Worm (Caenorhabditis elegans): ENCODE results near the gene srbc-56.

srbc-56 gene

DNA sequence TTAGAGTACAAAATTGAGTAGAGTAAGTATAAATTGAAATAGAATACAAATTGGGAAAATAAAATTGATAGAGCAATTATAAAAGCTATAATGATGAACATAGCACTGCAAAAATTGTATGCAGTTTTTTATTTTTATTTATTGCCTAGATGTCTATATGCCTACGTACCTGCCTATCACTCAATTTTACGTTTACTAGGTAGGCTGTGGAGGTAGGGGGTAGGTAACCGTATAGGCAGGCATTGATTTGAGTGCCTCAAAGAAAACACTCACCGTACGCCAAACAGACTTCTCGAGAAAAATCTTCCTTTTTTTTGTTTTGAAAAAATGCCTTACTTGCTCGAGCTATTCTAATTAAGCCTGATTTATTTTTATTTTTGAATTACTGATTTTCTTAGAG, at the start of gene srbc-56:
TSS of gene srbc-56 (minus strand) at position 101 of the 400 bp plus-strand sequence.
- TF ChIP-seq D1046.2 (GFP tag; IDR thresholded peaks at IDR 0.05) = no peak
- no peak for TF ChIP-seq lin-29 (GFP tag; IDR thresholded peaks at IDR 0.05)
- no peak for TF ChIP-seq ceh-62 (tag; optimal IDR thresholded peaks at IDR 0.05)
- no peak for TF ChIP-seq zfp-2 (tag; optimal IDR thresholded peaks at IDR 0.05)
- no peak for TF ChIP-seq unc-62 (GFP tag; optimal IDR thresholded peaks at IDR 0.05 in 1 of 2)
- no peak for TF ChIP-seq unc-62 (tag; optimal IDR thresholded peaks at IDR 0.05)
- no peak for TF ChIP-seq cey-2 (tag; optimal IDR thresholded peaks at IDR 0.05; ENCODE audit: borderline replicate concordance, insufficient read depth)
- TF ChIP-seq duxl-1 (tag; optimal IDR thresholded peaks at IDR 0.05; ENCODE audit: poor library complexity) = no peak
- TF ChIP-seq nhr-41 (GFP tag; IDR thresholded peaks at IDR 0.05) = no peak
- no peak for TF ChIP-seq ceh-32 (tag; optimal IDR thresholded peaks at IDR 0.05; ENCODE audit: poor library complexity)

DNA sequence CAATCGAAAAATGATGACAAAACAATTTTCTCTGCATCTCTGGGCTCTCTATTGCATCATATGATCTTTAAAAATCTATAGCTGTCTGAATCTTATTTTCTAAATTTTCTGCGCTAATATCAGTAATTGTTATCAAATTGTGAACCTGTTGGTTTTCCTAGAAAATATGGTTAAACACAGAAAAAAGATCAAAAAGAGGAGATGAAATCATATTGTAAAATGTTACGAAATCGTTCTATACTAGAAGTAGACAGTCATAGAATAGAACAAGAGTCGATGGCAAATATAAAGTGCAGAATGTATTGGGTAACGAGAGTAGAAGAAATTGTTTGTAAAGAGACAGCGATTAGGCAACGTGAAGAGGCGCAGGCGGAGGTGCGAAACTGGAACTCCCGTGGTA, 49.2 kb upstream of the srbc-56 start:
- peak; percentile 82 for TF ChIP-seq cey-2 (tag; optimal IDR thresholded peaks at IDR 0.05; ENCODE audit: borderline replicate concordance, insufficient read depth)
- TF ChIP-seq T20F7.1 (GFP tag; optimal IDR thresholded peaks at IDR 0.05) = peak; percentile 20
- no peak for TF ChIP-seq lin-38 (GFP tag; IDR thresholded peaks at IDR 0.05)
- TF ChIP-seq nhr-111 (GFP tag; optimal IDR thresholded peaks at IDR 0.05) = no peak
- TF ChIP-seq hif-1 (tag; optimal IDR thresholded peaks at IDR 0.05) = peak in 1 of 2 experiments; percentile 37
- peak; percentile 95 for TF ChIP-seq nhr-28 (tag; optimal IDR thresholded peaks at IDR 0.05)
- peak; percentile 17 for TF ChIP-seq pqm-1 (tag; optimal IDR thresholded peaks at IDR 0.05)
- peak; percentile 95 for TF ChIP-seq ztf-7 (tag; optimal IDR thresholded peaks at IDR 0.05)
- TF ChIP-seq lsy-2 (tag; optimal IDR thresholded peaks at IDR 0.05) = peak; percentile 51 to 60
- TF ChIP-seq hlh-11 (tag; optimal IDR thresholded peaks at IDR 0.05) = peak; percentile 78
- TF ChIP-seq lin-1 (GFP tag; IDR thresholded peaks at IDR 0.05) = 0 out of 2 replicates have a peak, but pooled peaks have one; percentile 12
- TF ChIP-seq mep-1 (tag; optimal IDR thresholded peaks at IDR 0.05) = peak; percentile 50
- no peak for TF ChIP-seq Y48G9A.11 (GFP tag; IDR thresholded peaks at IDR 0.05)
- TF ChIP-seq unc-39 (tag; optimal IDR thresholded peaks at IDR 0.05) = no peak
- peak; percentile 73 for TF ChIP-seq zip-2 (tag; optimal IDR thresholded peaks at IDR 0.05)
- peak; percentile 87 for TF ChIP-seq dmd-6 (GFP tag; IDR thresholded peaks at IDR 0.05)
- TF ChIP-seq nhr-102 (tag; optimal IDR thresholded peaks at IDR 0.05) = no peak
- TF ChIP-seq hlh-30 (tag; optimal IDR thresholded peaks at IDR 0.05; ENCODE audit: insufficient read depth) = peak; percentile 59
- TF ChIP-seq dve-1 (tag; optimal IDR thresholded peaks at IDR 0.05; ENCODE audit: insufficient read depth) = peak; percentile 69
- TF ChIP-seq nhr-77 (tag; optimal IDR thresholded peaks at IDR 0.05) = peak; percentile 75
- TF ChIP-seq jun-1 (tag; optimal IDR thresholded peaks at IDR 0.05) = peak; percentile 7
- no peak for TF ChIP-seq nhr-41 (GFP tag; IDR thresholded peaks at IDR 0.05)
- TF ChIP-seq mes-2 (tag; optimal IDR thresholded peaks at IDR 0.05; ENCODE audit: poor library complexity, severe bottlenecking) = peak; percentile 38
- 0 out of 2 replicates have a peak, but pooled peaks have one; percentile 29 for TF ChIP-seq Y75B8A.6 (GFP tag; IDR thresholded peaks at IDR 0.05)
- 0 out of 2 replicates have a peak, but pooled peaks have one; percentile 22 for TF ChIP-seq hmg-1.1 (GFP tag; IDR thresholded peaks at IDR 0.05)
- peak in 1 of 2 experiments; percentile 47 for TF ChIP-seq mdl-1 (tag; optimal IDR thresholded peaks at IDR 0.05)
- TF ChIP-seq snpc-4 (tag; optimal IDR thresholded peaks at IDR 0.05) = no peak
- TF ChIP-seq ZK337.2 (GFP tag; IDR thresholded peaks at IDR 0.05) = no peak
- no peak for TF ChIP-seq ceh-20 (GFP tag; IDR thresholded peaks at IDR 0.05)
- no peak for TF ChIP-seq set-16 (GFP tag; IDR thresholded peaks at IDR 0.05)
- peak; percentile 0 for TF ChIP-seq rbr-2 (tag; optimal IDR thresholded peaks at IDR 0.05)
- peak; percentile 26 for TF ChIP-seq nhr-11 (tag; optimal IDR thresholded peaks at IDR 0.05)
- peak; percentile 28 for TF ChIP-seq nhr-6 (tag; optimal IDR thresholded peaks at IDR 0.05)
- TF ChIP-seq nhr-48 (tag; optimal IDR thresholded peaks at IDR 0.05) = peak; percentile 80
- TF ChIP-seq daf-16 (GFP tag; optimal IDR thresholded peaks at IDR 0.05) = no peak
- peak; percentile 61 for TF ChIP-seq daf-16 (tag; optimal IDR thresholded peaks at IDR 0.05)

Measured in whole organism, L4 larva.